Fruit fly (Drosophila melanogaster) whole organism, embryonic: Measurements from ENCODE around the gene NimC3.

ENCODE experiments used
- Bdp1 ChIP-seq: fragments of 200-800 bp; sonication (Bioruptor generic); optimal IDR thresholded peaks from 3 replicates; lab custom pipeline; 2016; ENCODE audit warnings: missing biosample characterization, missing genetic modification characterization
- C15 ChIP-seq: fragments of 200-800 bp; sonication (Bioruptor generic); IDR thresholded peaks from 3 replicates; pipeline ENCODE4 v1.3.6; 2022; ENCODE audit warnings: missing biosample characterization, missing genetic modification characterization
- CG12299 ChIP-seq: fragments of 200-800 bp; sonication (Bioruptor generic); optimal IDR thresholded peaks from 2 replicates; lab custom pipeline; 2018; ENCODE audit warnings: missing biosample characterization, mild to moderate bottlenecking, missing genetic modification characterization
- CG15479 ChIP-seq: fragments of 200-800 bp; sonication (Bioruptor generic); optimal IDR thresholded peaks from 3 replicates; lab custom pipeline; 2019; ENCODE audit warnings: missing biosample characterization, mild to moderate bottlenecking, missing genetic modification characterization, moderate library complexity
- CG16813 ChIP-seq: fragments of 200-800 bp; sonication (Bioruptor generic); IDR thresholded peaks from 3 replicates; pipeline ENCODE4 v1.3.6; 2022; ENCODE audit warnings: missing biosample characterization, missing genetic modification characterization; ENCODE audit not compliant: partially characterized antibody
- CG17829 ChIP-seq: fragments of 200-800 bp; optimal IDR thresholded peaks from 2 replicates; lab custom pipeline; 2019; ENCODE audit warnings: missing biosample characterization, mild to moderate bottlenecking, missing genetic modification characterization, moderate library complexity
- CG2199 ChIP-seq: fragments of 200-800 bp; sonication (Bioruptor generic); IDR thresholded peaks from 3 replicates; pipeline ENCODE4 v1.3.6; 2022; ENCODE audit warnings: missing biosample characterization, missing genetic modification characterization
- CG8281 ChIP-seq: fragments of 200-800 bp; sonication (Bioruptor generic); optimal IDR thresholded peaks from 2 replicates; lab custom pipeline; 2018; ENCODE audit warnings: missing biosample characterization, mild to moderate bottlenecking, missing genetic modification characterization, moderate library complexity
- CG9797 ChIP-seq: fragments of 200-800 bp; sonication (Bioruptor generic); optimal IDR thresholded peaks from 3 replicates; lab custom pipeline; 2018; ENCODE audit warnings: missing biosample characterization, mild to moderate bottlenecking, missing genetic modification characterization
- CoRest ChIP-seq: fragments of 200-800 bp; sonication (Bioruptor generic); optimal IDR thresholded peaks from 3 replicates; lab custom pipeline; 2018; ENCODE audit warnings: missing biosample characterization, mild to moderate bottlenecking, missing genetic modification characterization, moderate library complexity
- CrebB ChIP-seq: fragments of 200-800 bp; sonication (Bioruptor generic); optimal IDR thresholded peaks from 3 replicates; lab custom pipeline; 2018; ENCODE audit warnings: missing biosample characterization, mild to moderate bottlenecking, missing genetic modification characterization
- Doc3 ChIP-seq: fragments of 200-800 bp; sonication (Bioruptor generic); IDR thresholded peaks from 3 replicates; pipeline ENCODE4 v1.3.6; 2022; ENCODE audit warnings: missing biosample characterization, missing genetic modification characterization; ENCODE audit not compliant: partially characterized antibody
- E2f2 ChIP-seq: fragments of 200-800 bp; sonication (Bioruptor generic); IDR thresholded peaks from 2 replicates; pipeline ENCODE4 v1.3.6; 2022; ENCODE audit warnings: missing biosample characterization, missing genetic modification characterization
- Ets65A ChIP-seq: fragments of 200-800 bp; sonication (Bioruptor generic); peaks from one replicate; lab custom pipeline; 2016; ENCODE audit warnings: missing biosample characterization, missing genetic modification characterization
- Max ChIP-seq: fragments of 200-800 bp; sonication (Bioruptor generic); optimal IDR thresholded peaks from 2 replicates; lab custom pipeline; 2016; ENCODE audit warnings: missing biosample characterization, mild to moderate bottlenecking, missing genetic modification characterization
- Nf-YB ChIP-seq: fragments of 200-800 bp; sonication (Bioruptor generic); optimal IDR thresholded peaks from 3 replicates; lab custom pipeline; 2019; ENCODE audit warnings: missing biosample characterization, mild to moderate bottlenecking, missing genetic modification characterization, moderate library complexity
- NfI ChIP-seq: fragments of 200-800 bp; sonication (Bioruptor generic); optimal IDR thresholded peaks from 3 replicates; lab custom pipeline; 2018; ENCODE audit warnings: missing biosample characterization, mild to moderate bottlenecking, missing genetic modification characterization, moderate library complexity
- Oaz ChIP-seq: fragments of 200-800 bp; sonication (Bioruptor generic); IDR thresholded peaks from 2 replicates; pipeline ENCODE4 v1.3.6; 2022; ENCODE audit warnings: missing biosample characterization, missing genetic modification characterization
- Ptx1 ChIP-seq: fragments of 200-800 bp; sonication (Bioruptor generic); IDR thresholded peaks from 2 replicates; pipeline ENCODE4 v1.3.6; 2022; ENCODE audit warnings: missing biosample characterization, missing genetic modification characterization
- Rfx ChIP-seq: fragments of 200-800 bp; sonication (Bioruptor generic); IDR thresholded peaks from 2 replicates; pipeline ENCODE4 v1.3.6; 2022; ENCODE audit warnings: missing biosample characterization, missing genetic modification characterization
- az2 ChIP-seq: fragments of 200-800 bp; sonication (Bioruptor generic); optimal IDR thresholded peaks from 3 replicates; lab custom pipeline; 2016; ENCODE audit warnings: missing biosample characterization, missing genetic modification characterization
- bcd ChIP-seq: fragments of 200-800 bp; sonication (Bioruptor generic); optimal IDR thresholded peaks from 2 replicates; lab custom pipeline; 2017; ENCODE audit warnings: missing biosample characterization, mild to moderate bottlenecking, missing genetic modification characterization
- caup ChIP-seq: fragments of 200-800 bp; sonication (Bioruptor generic); optimal IDR thresholded peaks from 3 replicates; lab custom pipeline; 2017; ENCODE audit warnings: missing biosample characterization, mild to moderate bottlenecking, missing genetic modification characterization, moderate library complexity; ENCODE audit not compliant: severe bottlenecking
- chinmo ChIP-seq: fragments of 200-800 bp; sonication (Bioruptor generic); IDR thresholded peaks from 4 replicates; pipeline ENCODE4 v1.3.6; 2022; ENCODE audit warnings: missing biosample characterization, missing genetic modification characterization; ENCODE audit not compliant: partially characterized antibody
- crp ChIP-seq, 2 experiments: fragments of 200-800 bp; sonication (Bioruptor generic); optimal IDR thresholded peaks; 2 replicates in 1 of 2; 3 replicates in 1 of 2; lab custom pipeline; 2017; ENCODE audit warnings: missing biosample characterization in 2 of 2, missing genetic modification characterization in 2 of 2, mild to moderate bottlenecking in 1 of 2, moderate library complexity in 1 of 2
- danr ChIP-seq: fragments of 200-800 bp; sonication (Bioruptor generic); IDR thresholded peaks from 2 replicates; pipeline ENCODE4 v1.3.6; 2022; ENCODE audit warnings: missing biosample characterization, missing genetic modification characterization
- dysf ChIP-seq: fragments of 200-800 bp; sonication (Bioruptor generic); IDR thresholded peaks from 3 replicates; pipeline ENCODE4 v1.3.6; 2022; ENCODE audit warnings: missing biosample characterization, missing genetic modification characterization
- gt ChIP-seq: fragments of 200-800 bp; sonication (Bioruptor generic); IDR thresholded peaks from 2 replicates; pipeline ENCODE4 v1.3.6; 2022; ENCODE audit warnings: missing biosample characterization, missing genetic modification characterization
- hkb ChIP-seq, 2 experiments: fragments of 200-800 bp in 1 of 2; fragments of >200 bp in 1 of 2; sonication (Bioruptor generic) in 1 of 2; IDR thresholded peaks in 1 of 2; optimal IDR thresholded peaks in 1 of 2; 2 replicates each; pipeline versions ENCODE4 v1.3.6 to Lab custom; 2017 to 2022; ENCODE audit warnings: missing biosample characterization in 1 of 2, missing genetic modification characterization in 1 of 2
- lmd ChIP-seq: fragments of 200-800 bp; sonication (Bioruptor generic); IDR thresholded peaks from 2 replicates; pipeline ENCODE4 v1.3.6; 2022; ENCODE audit warnings: missing biosample characterization, missing genetic modification characterization
- otp ChIP-seq: fragments of 200-800 bp; sonication (Bioruptor generic); IDR thresholded peaks from 3 replicates; pipeline ENCODE4, ENCODE4 v1.3.6; 2022; ENCODE audit warnings: missing biosample characterization, missing genetic modification characterization
- pnt ChIP-seq: fragments of 200-800 bp; sonication (Bioruptor generic); optimal IDR thresholded peaks from 3 replicates; lab custom pipeline; 2016; ENCODE audit warnings: missing biosample characterization, missing genetic modification characterization
- row ChIP-seq: fragments of 200-800 bp; sonication (Bioruptor generic); IDR thresholded peaks from 3 replicates; pipeline ENCODE4 v1.3.6; 2022; ENCODE audit warnings: missing biosample characterization, missing genetic modification characterization
- sens ChIP-seq: fragments of 200-800 bp; sonication (Bioruptor generic); peaks from one replicate; lab custom pipeline; 2016; ENCODE audit warnings: missing biosample characterization, missing genetic modification characterization
- seq ChIP-seq: fragments of 200-800 bp; sonication (Bioruptor generic); IDR thresholded peaks from 2 replicates; pipeline ENCODE4 v1.3.6; 2022; ENCODE audit warnings: missing biosample characterization, missing genetic modification characterization
- sqz ChIP-seq: fragments of 200-800 bp; sonication (Bioruptor generic); optimal IDR thresholded peaks from 3 replicates; lab custom pipeline; 2018; ENCODE audit warnings: missing biosample characterization, mild to moderate bottlenecking, missing genetic modification characterization
- tll ChIP-seq, 2 experiments: fragments of 200-800 bp in 1 of 2; fragments of >200 bp in 1 of 2; sonication (Bioruptor generic) in 1 of 2; optimal IDR thresholded peaks; 2 replicates each; lab custom pipeline; 2017 to 2019; ENCODE audit warnings: missing biosample characterization in 2 of 2, missing genetic modification characterization in 2 of 2, mild to moderate bottlenecking in 1 of 2, moderate library complexity in 1 of 2
- ttk ChIP-seq: fragments of 200-800 bp; sonication (Bioruptor generic); IDR thresholded peaks from 2 replicates; pipeline ENCODE4 v2.1.2; 2022; ENCODE audit warnings: missing biosample characterization, missing genetic modification characterization
- tx ChIP-seq: fragments of 200-800 bp; sonication (Bioruptor generic); optimal IDR thresholded peaks from 2 replicates; lab custom pipeline; 2016; ENCODE audit warnings: missing biosample characterization, missing genetic modification characterization
- zen2 ChIP-seq: fragments of 200-800 bp; sonication (Bioruptor generic); IDR thresholded peaks from 3 replicates; pipeline ENCODE4 v1.3.6; 2022; ENCODE audit warnings: missing biosample characterization, missing genetic modification characterization; ENCODE audit not compliant: partially characterized antibody

The NimC3 gene

dm6 chr2L:14011591-14012303 is 8.3 kb downstream of the NimC3 start (continued):
- peak; percentile 83 for TF ChIP-seq Rfx (GFP tag; lab: Robert Waterston, UW)
- TF ChIP-seq Max (GFP tag; lab: Kevin White, UChicago) = peak; percentile 10
- TF ChIP-seq CG2199 = peak; percentile 76; the same call in 1 of the 3 replicates
- no peak for TF ChIP-seq tll (GFP tag; optimal IDR thresholded peaks at IDR 0.05; lab: Kevin White, UChicago)
- no peak for TF ChIP-seq seq (GFP tag; lab: Robert Waterston, UW)
- TF ChIP-seq CrebB (tag; lab: Kevin White, UChicago) = no peak
- peak; percentile 75 for TF ChIP-seq Ptx1 (GFP tag; lab: Robert Waterston, UW)
- TF ChIP-seq dysf (GFP tag; lab: Robert Waterston, UW) = peak; percentile 43; the same call in 1 of the 3 replicates
- TF ChIP-seq caup (GFP tag; lab: Kevin White, UChicago) = no peak
- peak; percentile 64; the same call in 1 of the 2 replicates for TF ChIP-seq lmd (GFP tag; lab: Robert Waterston, UW)
- TF ChIP-seq NfI (GFP tag; lab: Kevin White, UChicago) = no peak
- peak; percentile 26 for TF ChIP-seq CG12299 (tag; lab: Kevin White, UChicago)
- TF ChIP-seq gt = no peak
- no peak for TF ChIP-seq danr (GFP tag; lab: Robert Waterston, UW)
- no peak for TF ChIP-seq Nf-YB (GFP tag; lab: Kevin White, UChicago)
- TF ChIP-seq chinmo (GFP tag; lab: Robert Waterston, UW) = no peak
- peak; percentile 43 for TF ChIP-seq bcd
- no peak; the same call in 2 of the 3 replicates for TF ChIP-seq otp (GFP tag; lab: Robert Waterston, UW)
- TF ChIP-seq Doc3 (GFP tag; lab: Robert Waterston, UW) = no peak
- TF ChIP-seq CG15479 (GFP tag; lab: Kevin White, UChicago) = no peak
- TF ChIP-seq hkb (optimal IDR thresholded peaks at IDR 0.05; lab: Kevin White, UChicago) = no peak
- peak; percentile 66 for TF ChIP-seq hkb (GFP tag; IDR thresholded peaks at IDR 0.05; lab: Robert Waterston, UW)
- TF ChIP-seq az2 (GFP tag; lab: Kevin White, UChicago) = peak; percentile 30
- peak; percentile 93 for TF ChIP-seq row (GFP tag; lab: Robert Waterston, UW)
- TF ChIP-seq Oaz (GFP tag; lab: Robert Waterston, UW) = 0 out of 2 replicates have a peak, but pooled peaks have one; percentile 10
- peak; percentile 39; the same call in 1 of the 2 replicates for TF ChIP-seq E2f2 (GFP tag; lab: Robert Waterston, UW)
- no peak for TF ChIP-seq zen2 (GFP tag; lab: Robert Waterston, UW)
- TF ChIP-seq CG8281 (tag; lab: Kevin White, UChicago) = no peak
- no peak for TF ChIP-seq CG9797 (GFP tag; lab: Kevin White, UChicago)
- TF ChIP-seq crp (GFP tag; optimal IDR thresholded peaks at IDR 0.05; lab: Kevin White, UChicago) = no peak
- TF ChIP-seq ttk (GFP tag; lab: Robert Waterston, UW) = peak; percentile 50; the same call in 1 of the 2 replicates

DNA sequence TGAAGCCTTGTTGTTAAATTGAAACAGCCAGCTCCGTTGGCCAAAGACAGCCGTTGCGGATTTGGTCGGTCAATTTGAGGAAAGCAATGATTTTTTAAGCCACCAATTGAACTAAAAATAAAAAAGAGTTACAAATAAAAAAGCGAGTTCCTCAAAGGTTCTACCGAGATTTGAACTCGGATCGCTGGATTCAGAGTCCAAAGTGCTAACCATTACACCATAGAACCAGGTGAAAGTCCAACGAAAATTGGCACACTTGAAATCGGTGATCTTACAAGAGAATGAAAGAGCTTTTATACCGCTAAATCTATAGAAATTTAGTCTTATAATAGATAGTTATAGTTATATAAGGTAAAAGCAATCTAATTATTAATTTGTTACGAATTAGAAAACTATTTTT is 9.6 kb downstream of the NimC3 start:
- TF ChIP-seq CG16813 = peak; percentile 32; the same call in 1 of the 3 replicates
- TF ChIP-seq Bdp1 (GFP tag; lab: Kevin White, UChicago) = peak; percentile 87
- TF ChIP-seq sqz (GFP tag; lab: Kevin White, UChicago) = no peak
- no peak for TF ChIP-seq tx (GFP tag; lab: Kevin White, UChicago)

DNA sequence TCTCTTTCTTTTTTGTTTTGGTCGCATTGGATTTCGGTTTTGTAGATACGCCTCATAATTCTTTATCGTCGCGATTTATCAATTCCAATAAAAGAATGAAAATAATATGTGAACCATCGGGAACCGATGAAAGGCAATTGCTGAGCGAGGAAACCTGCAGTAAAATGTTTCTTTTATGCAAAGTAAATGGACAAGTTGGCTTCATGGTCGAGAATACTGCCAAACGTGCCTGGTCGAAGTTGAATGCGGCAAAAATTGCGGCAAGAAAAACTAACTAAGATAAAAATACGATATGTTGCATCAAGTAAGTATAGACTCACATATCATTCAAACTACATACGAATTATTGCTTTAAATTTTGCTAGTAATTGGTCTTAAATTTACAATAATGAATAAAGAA is 12.2 kb downstream of the NimC3 start, which contains the start of gene CG42692:
CG42692 (plus strand) TSS at position 301 of the 400 bp plus-strand sequence.
- no peak for TF ChIP-seq C15 (GFP tag; lab: Robert Waterston, UW)
- TF ChIP-seq Ets65A (GFP tag; lab: Kevin White, UChicago) = peak; percentile 10
- no peak for TF ChIP-seq CG17829
- no peak for TF ChIP-seq pnt
- TF ChIP-seq sens (GFP tag; lab: Kevin White, UChicago) = peak; percentile 7
- TF ChIP-seq CoRest (tag; lab: Kevin White, UChicago) = no peak
